Worm (Caenorhabditis elegans): Measurements from ENCODE around the gene ooc-5.
A peak's percentile ranks its signal among the peaks of the same experiment; 100 is the strongest.

Gene ooc-5

DNA sequence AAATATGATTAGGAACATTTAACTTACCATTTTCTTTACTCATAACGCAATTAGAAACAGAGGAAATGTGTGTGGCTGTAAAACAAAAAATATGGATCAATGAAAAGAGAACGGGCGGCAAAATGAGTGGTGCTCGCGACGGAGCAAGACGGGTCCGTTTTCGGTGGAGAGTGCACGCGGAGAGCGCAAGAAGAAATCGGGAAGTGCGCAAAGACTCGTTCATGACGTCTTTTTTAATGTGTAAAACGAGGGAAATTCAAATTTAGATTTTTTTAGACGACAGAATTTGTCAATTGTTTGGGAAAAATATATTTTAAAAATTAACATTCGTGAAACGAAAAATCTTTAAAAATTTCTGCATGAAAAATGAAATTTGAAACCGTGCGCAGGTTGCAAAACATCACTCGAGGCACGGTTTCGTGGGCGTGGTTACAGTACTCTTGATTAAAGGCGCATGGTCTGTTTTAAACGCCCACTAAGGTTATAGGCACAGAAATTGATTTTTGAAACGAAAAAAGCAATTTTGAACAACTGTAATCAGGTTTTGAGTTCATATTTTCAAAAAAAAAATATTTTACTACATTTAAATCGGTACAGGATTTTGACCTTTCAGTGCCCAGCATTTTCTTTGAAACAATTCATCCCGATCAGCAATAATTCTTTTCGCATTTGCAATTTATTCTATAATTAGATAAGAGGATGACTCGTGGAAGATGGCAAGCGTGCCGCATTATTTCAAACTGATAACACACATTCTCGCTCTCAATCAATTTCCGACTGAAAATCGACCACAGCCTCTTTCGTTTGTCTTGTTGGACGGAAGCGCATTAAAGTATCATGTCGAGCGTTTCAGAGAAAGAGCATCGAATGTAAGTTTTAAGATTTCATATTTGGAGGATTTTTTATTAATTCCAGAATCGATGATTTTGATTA lies 23.4 kb upstream of the ooc-5 start, which contains the start of the genes szy-20 and C18E9.5 (continued):
- TF ChIP-seq M03D4.4 (tag; optimal IDR thresholded peaks at IDR 0.05) = peak; percentile 55
- TF ChIP-seq sem-2 (GFP tag; optimal IDR thresholded peaks at IDR 0.05) = no peak
- TF ChIP-seq ceh-39 (tag; optimal IDR thresholded peaks at IDR 0.05) = no peak
- TF ChIP-seq elt-3 (tag; optimal IDR thresholded peaks at IDR 0.05) = no peak
- TF ChIP-seq unc-120 (tag; optimal IDR thresholded peaks at IDR 0.05; ENCODE audit: poor library complexity, severe bottlenecking) = peak; percentile 63
- TF ChIP-seq ces-1 (GFP tag; optimal IDR thresholded peaks at IDR 0.05) = peak; percentile 65
- no peak for TF ChIP-seq ceh-43 (GFP tag; optimal IDR thresholded peaks at IDR 0.05)
- TF ChIP-seq flh-1 (GFP tag; optimal IDR thresholded peaks at IDR 0.05) = no peak
- no peak for TF ChIP-seq snpc-4 (tag; optimal IDR thresholded peaks at IDR 0.05)

DNA sequence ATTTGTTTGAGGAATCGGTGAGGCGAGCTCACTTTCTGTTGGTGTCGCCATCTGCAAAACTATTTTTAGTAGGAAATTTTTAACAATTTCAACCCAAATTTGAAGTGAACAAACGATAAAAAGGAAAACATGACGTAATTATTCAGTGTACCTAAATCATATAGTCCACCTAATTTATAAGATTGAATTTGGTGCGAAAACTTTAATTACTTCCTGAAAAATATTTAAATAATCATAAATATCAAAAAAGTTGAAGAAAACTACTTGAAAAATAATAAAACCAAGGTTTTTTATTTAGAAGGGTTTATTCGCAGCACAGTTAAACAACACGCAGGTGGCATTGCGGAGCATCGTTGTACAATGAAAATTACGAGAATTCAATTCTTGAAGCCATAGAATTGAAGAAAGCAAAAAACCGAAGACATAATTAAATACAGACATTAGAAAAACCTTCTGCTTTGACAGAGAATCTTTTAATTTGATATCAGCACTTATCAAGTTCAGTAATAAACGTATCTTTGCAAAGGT lies 19.4 kb upstream of the ooc-5 start, which contains the start of gene tomm-40:
TSS of gene tomm-40 (minus strand) at position 51 of the 528 bp plus-strand sequence.
- TF ChIP-seq flh-1 (GFP tag; optimal IDR thresholded peaks at IDR 0.05) (no peak), elt-3 (tag; optimal IDR thresholded peaks at IDR 0.05) (no peak), lin-13 (tag; optimal IDR thresholded peaks at IDR 0.05) (no peak), nhr-28 (tag; optimal IDR thresholded peaks at IDR 0.05) (no peak), lsy-2 (tag; optimal IDR thresholded peaks at IDR 0.05) (peak; percentile 42), ceh-83 (GFP tag; optimal IDR thresholded peaks at IDR 0.05) (no peak), unc-39 (tag; optimal IDR thresholded peaks at IDR 0.05) (no peak), elt-1 (tag; optimal IDR thresholded peaks at IDR 0.05; ENCODE audit: borderline replicate concordance, insufficient read depth) (no peak), ceh-39 (tag; optimal IDR thresholded peaks at IDR 0.05) (no peak), ces-1 (GFP tag; optimal IDR thresholded peaks at IDR 0.05) (peak; percentile 20), unc-62 (GFP tag; optimal IDR thresholded peaks at IDR 0.05) (no peak)

- TF ChIP-seq lsy-2 (tag; optimal IDR thresholded peaks at IDR 0.05) = no peak
- no peak for TF ChIP-seq blmp-1 (tag; optimal IDR thresholded peaks at IDR 0.05)
- TF ChIP-seq mab-5 (tag; optimal IDR thresholded peaks at IDR 0.05) = no peak
- no peak for TF ChIP-seq unc-120 (tag; optimal IDR thresholded peaks at IDR 0.05; ENCODE audit: poor library complexity, severe bottlenecking)
- TF ChIP-seq ceh-43 (GFP tag; optimal IDR thresholded peaks at IDR 0.05) = no peak
- TF ChIP-seq flh-1 (GFP tag; optimal IDR thresholded peaks at IDR 0.05) = no peak
- no peak for TF ChIP-seq snpc-4 (tag; optimal IDR thresholded peaks at IDR 0.05)
- no peak for TF ChIP-seq ces-1 (GFP tag; optimal IDR thresholded peaks at IDR 0.05)
- no peak for TF ChIP-seq ceh-83 (GFP tag; optimal IDR thresholded peaks at IDR 0.05)
- no peak for TF ChIP-seq unc-62 (GFP tag; optimal IDR thresholded peaks at IDR 0.05)
- no peak for TF ChIP-seq elt-1 (tag; optimal IDR thresholded peaks at IDR 0.05; ENCODE audit: borderline replicate concordance, insufficient read depth)
- no peak for TF ChIP-seq drap-1 (GFP tag; optimal IDR thresholded peaks at IDR 0.05)
Observed at ce11 chrII:8982683-8983082, 10.3 kb upstream of the ooc-5 start, which contains the start of gene C18E9.7. C18E9.7 (minus strand) TSS chrII:8982783.

- TF ChIP-seq flh-1 (GFP tag; optimal IDR thresholded peaks at IDR 0.05) = no peak
- TF ChIP-seq nhr-28 (tag; optimal IDR thresholded peaks at IDR 0.05) = no peak
- no peak for TF ChIP-seq nhr-237 (tag; optimal IDR thresholded peaks at IDR 0.05)
- TF ChIP-seq ztf-11 (tag; optimal IDR thresholded peaks at IDR 0.05) = no peak
- no peak for TF ChIP-seq zip-8 (tag; optimal IDR thresholded peaks at IDR 0.05)
- TF ChIP-seq mls-2 (tag; optimal IDR thresholded peaks at IDR 0.05) = no peak
- TF ChIP-seq cnd-1 (tag; optimal IDR thresholded peaks at IDR 0.05) = no peak
- no peak for TF ChIP-seq ceh-39 (tag; optimal IDR thresholded peaks at IDR 0.05)
Observed at ce11 chrII:8987962-8988361, 5.0 kb upstream of the ooc-5 start, which contains the start of gene C18E9.8. C18E9.8 (minus strand) TSS chrII:8988062.

ce11 chrII:8989444-8989843 lies 3.5 kb upstream of the ooc-5 start, which contains the start of gene C18E9.9:
C18E9.9 (minus strand) TSS chrII:8989544.
- no peak for TF ChIP-seq drap-1 (GFP tag; optimal IDR thresholded peaks at IDR 0.05)
- no peak for TF ChIP-seq snpc-4 (tag; optimal IDR thresholded peaks at IDR 0.05)
- no peak for TF ChIP-seq mab-5 (tag; optimal IDR thresholded peaks at IDR 0.05)
- TF ChIP-seq unc-39 (tag; optimal IDR thresholded peaks at IDR 0.05) = no peak
- no peak for TF ChIP-seq ceh-43 (GFP tag; optimal IDR thresholded peaks at IDR 0.05)

- TF ChIP-seq blmp-1 (tag; optimal IDR thresholded peaks at IDR 0.05) (no peak), nhr-76 (tag; optimal IDR thresholded peaks at IDR 0.05) (no peak), mep-1 (tag; optimal IDR thresholded peaks at IDR 0.05) (no peak), nhr-237 (tag; optimal IDR thresholded peaks at IDR 0.05) (no peak), nhr-28 (tag; optimal IDR thresholded peaks at IDR 0.05) (no peak), ces-1 (GFP tag; optimal IDR thresholded peaks at IDR 0.05) (no peak), nhr-12 (tag; optimal IDR thresholded peaks at IDR 0.05) (no peak), tbx-8 (GFP tag; optimal IDR thresholded peaks at IDR 0.05) (no peak), snpc-4 (tag; optimal IDR thresholded peaks at IDR 0.05) (no peak), hlh-1 (tag; optimal IDR thresholded peaks at IDR 0.05) (no peak), sem-2 (GFP tag; optimal IDR thresholded peaks at IDR 0.05) (no peak), nhr-2 (tag; optimal IDR thresholded peaks at IDR 0.05) (no peak), lsy-2 (tag; optimal IDR thresholded peaks at IDR 0.05) (no peak), ztf-11 (tag; optimal IDR thresholded peaks at IDR 0.05) (no peak), flh-1 (GFP tag; optimal IDR thresholded peaks at IDR 0.05) (no peak), ham-2 (GFP tag; optimal IDR thresholded peaks at IDR 0.05) (no peak), cnd-1 (tag; optimal IDR thresholded peaks at IDR 0.05) (no peak), lin-32 (GFP tag; optimal IDR thresholded peaks at IDR 0.05) (no peak), sptf-1 (tag; optimal IDR thresholded peaks at IDR 0.05) (no peak), unc-39 (tag; optimal IDR thresholded peaks at IDR 0.05) (no peak)
Observed at ce11 chrII:8990267-8990666, 2.7 kb upstream of the ooc-5 start.

Data from whole organism, mixed stage, embryonic.